Worm (Caenorhabditis elegans): ENCODE results near the gene srx-74.

DNA sequence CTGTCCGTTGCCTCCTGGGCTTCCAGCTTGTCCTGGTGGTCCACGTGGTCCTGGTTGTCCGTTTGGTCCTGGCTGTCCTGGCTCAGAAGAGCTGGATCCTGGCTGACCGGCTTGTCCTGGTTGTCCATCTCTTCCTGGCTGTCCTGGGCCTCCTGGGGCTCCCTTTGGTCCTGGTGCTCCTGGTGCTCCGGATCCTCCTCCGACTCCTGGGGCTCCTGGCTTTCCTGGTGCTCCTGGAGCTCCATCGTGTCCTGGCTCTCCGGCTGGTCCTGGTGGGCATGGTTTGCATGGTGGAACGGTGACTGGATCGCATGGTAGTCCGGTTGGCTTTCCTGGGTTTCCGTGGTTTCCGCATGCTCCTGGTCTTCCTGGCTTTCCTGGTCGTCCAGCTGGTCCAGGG lies 9.2 kb downstream of the srx-74 start:
- no peak for TF ChIP-seq ztf-11 (tag; optimal IDR thresholded peaks at IDR 0.05)
- no peak for TF ChIP-seq tbx-8 (GFP tag; optimal IDR thresholded peaks at IDR 0.05)
- no peak for TF ChIP-seq ces-1 (GFP tag; optimal IDR thresholded peaks at IDR 0.05)
- TF ChIP-seq nhr-28 (tag; optimal IDR thresholded peaks at IDR 0.05), result no peak
- TF ChIP-seq pha-4 (tag; optimal IDR thresholded peaks at IDR 0.05), result no peak
- no peak for TF ChIP-seq sptf-1 (tag; optimal IDR thresholded peaks at IDR 0.05)
- no peak for TF ChIP-seq lsy-2 (tag; optimal IDR thresholded peaks at IDR 0.05)

Data from whole organism, mixed stage, embryonic.